Worm (Caenorhabditis elegans): Measurements from ENCODE around the gene taf-6.1.

- TF ChIP-seq tbx-37 (GFP tag; conservative IDR thresholded peaks at IDR 0.05) (no peak), ceh-13 (GFP tag; optimal IDR thresholded peaks at IDR 0.05) (no peak), ama-1 (optimal IDR thresholded peaks at IDR 0.05) (no peak), flt-1 (GFP tag; IDR thresholded peaks at IDR 0.05) (no peak), B0310.2 (tag; optimal IDR thresholded peaks at IDR 0.05) (no peak), sea-1 (GFP tag; conservative IDR thresholded peaks at IDR 0.05) (no peak), ets-7 (tag; optimal IDR thresholded peaks at IDR 0.05) (no peak), hmbx-1 (tag; optimal IDR thresholded peaks at IDR 0.05) (no peak), tbx-11 (GFP tag; IDR thresholded peaks at IDR 0.05) (no peak), F13C5.2 (tag; optimal IDR thresholded peaks at IDR 0.05) (no peak), scrt-1 (GFP tag; IDR thresholded peaks at IDR 0.05) (no peak), tra-4 (tag; optimal IDR thresholded peaks at IDR 0.05) (no peak), aly-1 (tag; optimal IDR thresholded peaks at IDR 0.05) (no peak)
Observed at ce11 chrII:1132750-1133149, 5.0 kb downstream of the taf-6.1 start.

Measured in whole organism, early embryonic.